Fruit fly (Drosophila melanogaster): ENCODE results near the gene ome.

The ome gene

dm6 chr3L:14781082-14781862 lies 108.6 kb downstream of the ome start (continued):
- TF ChIP-seq ato (GFP tag; IDR thresholded peaks at IDR 0.05; ENCODE audit: partially characterized antibody) (no peak), maf-S (GFP tag; optimal IDR thresholded peaks at IDR 0.05) (peak; percentile 28), stc (GFP tag; IDR thresholded peaks at IDR 0.05) (peak; percentile 57; the same call in 1 of the 2 replicates), sob (GFP tag; IDR thresholded peaks at IDR 0.05) (peak; percentile 38; the same call in 1 of the 2 replicates), Bdp1 (GFP tag; optimal IDR thresholded peaks at IDR 0.05) (no peak), pho (GFP tag; optimal IDR thresholded peaks at IDR 0.05) (peak; percentile 73), CG11695 (GFP tag; IDR thresholded peaks at IDR 0.05) (0 out of 3 replicates have a peak, but pooled peaks have one; percentile 39), bcd (GFP tag; optimal IDR thresholded peaks at IDR 0.05) (peak; percentile 55), mirr (GFP tag; optimal IDR thresholded peaks at IDR 0.05) (peak; percentile 97), zen (tag; optimal IDR thresholded peaks at IDR 0.05) (peak; percentile 57), sima (GFP tag; optimal IDR thresholded peaks at IDR 0.05) (no peak), fd102C (GFP tag; optimal IDR thresholded peaks at IDR 0.05) (no peak), CG1024 (GFP tag; IDR thresholded peaks at IDR 0.05) (no peak), Abd-B (GFP tag; optimal IDR thresholded peaks at IDR 0.05) (peak; percentile 22), CG8089 (GFP tag; optimal IDR thresholded peaks at IDR 0.05) (no peak), CG9437 (GFP tag; optimal IDR thresholded peaks at IDR 0.05) (peak; percentile 84), Lpt (GFP tag; optimal IDR thresholded peaks at IDR 0.05) (no peak), slp2 (GFP tag; optimal IDR thresholded peaks at IDR 0.05) (no peak), pros (GFP tag; optimal IDR thresholded peaks at IDR 0.05) (peak; percentile 99), Awh (GFP tag; IDR thresholded peaks at IDR 0.05) (peak; percentile 13; the same call in 1 of the 2 replicates), nerfin-1 (tag; optimal IDR thresholded peaks at IDR 0.05) (peak; percentile 88), CG15514 (GFP tag; optimal IDR thresholded peaks at IDR 0.05) (peak; percentile 18), CG17328 (GFP tag; IDR thresholded peaks at IDR 0.05) (peak; percentile 35), CG5245 (GFP tag; optimal IDR thresholded peaks at IDR 0.05) (peak; percentile 32), CG7556 (GFP tag; optimal IDR thresholded peaks at IDR 0.05) (peak; percentile 79), CG7786 (GFP tag; optimal IDR thresholded peaks at IDR 0.05) (no peak), lola (GFP tag; optimal IDR thresholded peaks at IDR 0.05) (peak in 1 of 3 experiments; percentile 67), CG6683 (GFP tag; optimal IDR thresholded peaks at IDR 0.05) (peak; percentile 72), Stat92E (GFP tag; optimal IDR thresholded peaks at IDR 0.05) (peak in 1 of 3 experiments; percentile 86), onecut (GFP tag; IDR thresholded peaks at IDR 0.05) (peak; percentile 49; the same call in 1 of the 2 replicates), TFAM (GFP tag; optimal IDR thresholded peaks at IDR 0.05) (no peak), Oli (tag; optimal IDR thresholded peaks at IDR 0.05) (peak; percentile 79), ERR (GFP tag; optimal IDR thresholded peaks at IDR 0.05) (peak; percentile 30), CG2202 (tag; optimal IDR thresholded peaks at IDR 0.05) (peak; percentile 13), Hr39 (optimal IDR thresholded peaks at IDR 0.05) (no peak), CG12659 (GFP tag; optimal IDR thresholded peaks at IDR 0.05) (peak; percentile 76), run (tag; optimal IDR thresholded peaks at IDR 0.05) (peak; percentile 90), CG11560 (tag; IDR thresholded peaks at IDR 0.05) (no peak), ab (GFP tag; optimal IDR thresholded peaks at IDR 0.05) (no peak), CG5953 (GFP tag; IDR thresholded peaks at IDR 0.05) (no peak), unpg (GFP tag; optimal IDR thresholded peaks at IDR 0.05) (peak; percentile 48), CG8944 (GFP tag; optimal IDR thresholded peaks at IDR 0.05) (peak; percentile 4), CG13296 (GFP tag; optimal IDR thresholded peaks at IDR 0.05) (peak; percentile 81), cad (GFP tag; optimal IDR thresholded peaks at IDR 0.05) (no peak), Deaf1 (tag; optimal IDR thresholded peaks at IDR 0.05) (peak; percentile 28), CG12155 (GFP tag; optimal IDR thresholded peaks at IDR 0.05) (no peak), Tbp (GFP tag; optimal IDR thresholded peaks at IDR 0.05) (no peak), pfk (GFP tag; optimal IDR thresholded peaks at IDR 0.05) (peak; percentile 69), CG34376 (GFP tag; optimal IDR thresholded peaks at IDR 0.05) (peak; percentile 85)

All from whole organism, embryonic.